Worm (Caenorhabditis elegans) whole organism, young adult: ENCODE data around the gene nekl-4.

Experiments used
- B0261.1 ChIP-seq: sonication (generic microtip); optimal IDR thresholded peaks from 2 replicates; lab custom pipeline; 2016; ENCODE audit warnings: mild to moderate bottlenecking, missing genetic modification characterization, moderate library complexity, missing compliant biosample characterization
- B0336.3 ChIP-seq: fragments of 200-800 bp; sonication (Bioruptor generic); IDR thresholded peaks from 2 replicates; pipeline ENCODE4 v1.3.6; 2022; ENCODE audit warnings: missing genetic modification characterization, missing compliant biosample characterization
- C17E4.6 ChIP-seq: fragments of 200-800 bp; sonication (Bioruptor generic); IDR thresholded peaks from 2 replicates; pipeline ENCODE4 v1.3.6; 2022; ENCODE audit warnings: missing genetic modification reagents, missing genetic modification characterization, missing compliant biosample characterization
- F22D6.2 ChIP-seq: sonication (generic microtip); optimal IDR thresholded peaks from 2 replicates; lab custom pipeline; 2016; ENCODE audit warnings: mild to moderate bottlenecking, missing genetic modification characterization, missing compliant biosample characterization
- F49E8.2 ChIP-seq: sonication (generic microtip); optimal IDR thresholded peaks from 3 replicates; lab custom pipeline; 2017; ENCODE audit warnings: missing genetic modification characterization, mild to moderate bottlenecking, missing compliant biosample characterization, antibody characterized with exemption, moderate library complexity; ENCODE audit not compliant: insufficient read depth
- F52B5.7 ChIP-seq: sonication (generic microtip); optimal IDR thresholded peaks from 2 replicates; lab custom pipeline; 2016; ENCODE audit warnings: mild to moderate bottlenecking, missing genetic modification characterization, missing compliant biosample characterization
- ama-1 ChIP-seq, 3 experiments: fragments of 150-350 bp in 1 of 3; sonication (generic microtip) in 2 of 3; optimal IDR thresholded peaks; 2 replicates each; lab custom pipeline; 2014 to 2018; ENCODE audit warnings: missing biosample characterization in 2 of 3, missing genetic modification characterization in 2 of 3, missing genetic modification reagents in 2 of 3
- aptf-3 ChIP-seq: fragments of 200-800 bp; sonication (Bioruptor generic); IDR thresholded peaks from 2 replicates; pipeline ENCODE4 v1.3.6; 2022; ENCODE audit warnings: missing genetic modification characterization, missing compliant biosample characterization
- ceh-100 ChIP-seq: fragments of 200-800 bp; sonication (Bioruptor generic); IDR thresholded peaks from 2 replicates; pipeline ENCODE4 v1.3.6; 2022; ENCODE audit warnings: missing genetic modification reagents, missing genetic modification characterization, missing compliant biosample characterization
- ceh-27 ChIP-seq: fragments of 200-800 bp; sonication (Bioruptor generic); optimal IDR thresholded peaks from 2 replicates; lab custom pipeline; 2018; ENCODE audit warnings: mild to moderate bottlenecking, missing genetic modification characterization, moderate library complexity, missing compliant biosample characterization
- ceh-40 ChIP-seq: fragments of 200-800 bp; sonication (Bioruptor generic); IDR thresholded peaks from 2 replicates; pipeline ENCODE4 v1.3.6; 2022; ENCODE audit warnings: missing genetic modification characterization, missing compliant biosample characterization
- ceh-91 ChIP-seq: fragments of 200-800 bp; sonication (Bioruptor generic); IDR thresholded peaks from 2 replicates; pipeline ENCODE4 v1.3.6; 2022; ENCODE audit warnings: missing genetic modification reagents, missing genetic modification characterization, missing compliant biosample characterization
- dpff-1 ChIP-seq: sonication (generic microtip); optimal IDR thresholded peaks from 2 replicates; lab custom pipeline; 2017; ENCODE audit warnings: mild to moderate bottlenecking, missing genetic modification characterization, missing compliant biosample characterization
- egrh-3 ChIP-seq: fragments of 200-800 bp; sonication (Bioruptor generic); IDR thresholded peaks from 2 replicates; pipeline ENCODE4 v1.3.6; 2022; ENCODE audit warnings: missing genetic modification reagents, missing genetic modification characterization, missing compliant biosample characterization
- ekl-4 ChIP-seq: fragments of 200-800 bp; sonication (Bioruptor generic); IDR thresholded peaks from 2 replicates; pipeline ENCODE4 v1.3.6; 2022; ENCODE audit warnings: missing genetic modification reagents, missing genetic modification characterization, missing compliant biosample characterization
- ets-4 ChIP-seq: fragments of 200-800 bp; sonication (Bioruptor generic); optimal IDR thresholded peaks from 2 replicates; lab custom pipeline; 2018; ENCODE audit warnings: mild to moderate bottlenecking, missing genetic modification characterization, missing compliant biosample characterization
- gei-17 ChIP-seq: fragments of 200-800 bp; sonication (Bioruptor generic); optimal IDR thresholded peaks from 2 replicates; lab custom pipeline; 2018; ENCODE audit warnings: mild to moderate bottlenecking, missing genetic modification characterization, missing compliant biosample characterization
- hlh-26 ChIP-seq: fragments of 200-800 bp; sonication (Bioruptor generic); conservative IDR thresholded peaks from 2 replicates; pipeline ENCODE4 v1.3.6; 2022; ENCODE audit warnings: missing genetic modification reagents, missing genetic modification characterization, missing compliant biosample characterization
- hmg-1.2 ChIP-seq: fragments of 200-800 bp; sonication (Bioruptor generic); IDR thresholded peaks from 2 replicates; pipeline ENCODE4 v1.3.6; 2022; ENCODE audit warnings: missing genetic modification reagents, missing genetic modification characterization, missing compliant biosample characterization
- hmg-20 ChIP-seq: fragments of 200-800 bp; sonication (Bioruptor generic); IDR thresholded peaks from 2 replicates; pipeline ENCODE4 v1.3.6; 2022; ENCODE audit warnings: missing genetic modification reagents, missing genetic modification characterization, missing compliant biosample characterization
- lin-26 ChIP-seq: fragments of 200-800 bp; sonication (Bioruptor generic); IDR thresholded peaks from 2 replicates; pipeline ENCODE4 v1.3.6; 2022; ENCODE audit warnings: missing genetic modification reagents, missing genetic modification characterization, missing compliant biosample characterization
- lin-54 ChIP-seq: fragments of 200-800 bp; sonication (Bioruptor generic); optimal IDR thresholded peaks from 2 replicates; lab custom pipeline; 2018; ENCODE audit warnings: mild to moderate bottlenecking, missing genetic modification characterization, missing compliant biosample characterization
- lir-1 ChIP-seq: fragments of 200-800 bp; sonication (Bioruptor generic); conservative IDR thresholded peaks from 2 replicates; pipeline ENCODE4 v1.3.6; 2022; ENCODE audit warnings: missing genetic modification reagents, missing genetic modification characterization, missing compliant biosample characterization
- lsl-1 ChIP-seq: fragments of 200-800 bp; sonication (Bioruptor generic); optimal IDR thresholded peaks from 2 replicates; lab custom pipeline; 2018; ENCODE audit warnings: mild to moderate bottlenecking, missing genetic modification characterization, moderate library complexity, missing compliant biosample characterization
- madf-8 ChIP-seq: fragments of 200-800 bp; sonication (Bioruptor generic); conservative IDR thresholded peaks from 2 replicates; pipeline ENCODE4 v1.3.6; 2022; ENCODE audit warnings: missing genetic modification reagents, missing genetic modification characterization, missing compliant biosample characterization
- mcd-1 ChIP-seq: fragments of 200-800 bp; sonication (Bioruptor generic); IDR thresholded peaks from 2 replicates; pipeline ENCODE4 v1.3.6; 2022; ENCODE audit warnings: missing genetic modification reagents, missing genetic modification characterization, missing compliant biosample characterization
- nfya-2 ChIP-seq: fragments of 200-800 bp; sonication (Bioruptor generic); IDR thresholded peaks from 2 replicates; pipeline ENCODE4 v1.3.6; 2022; ENCODE audit warnings: missing genetic modification reagents, missing genetic modification characterization, missing compliant biosample characterization
- sea-2 ChIP-seq: fragments of 200-800 bp; sonication (Bioruptor generic); IDR thresholded peaks from 2 replicates; pipeline ENCODE4 v1.3.6; 2022; ENCODE audit warnings: missing genetic modification characterization, missing compliant biosample characterization
- xnd-1 ChIP-seq: sonication (generic microtip); optimal IDR thresholded peaks from 2 replicates; lab custom pipeline; 2016; ENCODE audit warnings: missing genotype, missing genetic modification reagents, missing genetic modification characterization, missing compliant biosample characterization
- zfh-2 ChIP-seq: fragments of 200-800 bp; sonication (Bioruptor generic); conservative IDR thresholded peaks from 2 replicates; pipeline ENCODE4 v1.3.6; 2022; ENCODE audit warnings: missing genetic modification reagents, missing genetic modification characterization, missing compliant biosample characterization
- zim-3 ChIP-seq: sonication (generic microtip); optimal IDR thresholded peaks from 2 replicates; lab custom pipeline; 2017; ENCODE audit warnings: mild to moderate bottlenecking, missing genetic modification characterization, moderate library complexity, missing compliant biosample characterization
- ztf-22 ChIP-seq: fragments of 200-800 bp; sonication (Bioruptor generic); optimal IDR thresholded peaks from 2 replicates; lab custom pipeline; 2018; ENCODE audit warnings: mild to moderate bottlenecking, missing genetic modification characterization, moderate library complexity, missing compliant biosample characterization
- ztf-28 ChIP-seq: fragments of 200-800 bp; sonication (Bioruptor generic); IDR thresholded peaks from 2 replicates; pipeline ENCODE4 v1.3.6; 2022; ENCODE audit warnings: missing genetic modification reagents, missing genetic modification characterization, missing compliant biosample characterization
- ztf-3 ChIP-seq: fragments of 200-800 bp; sonication (Bioruptor generic); optimal IDR thresholded peaks from 2 replicates; lab custom pipeline; 2018; ENCODE audit warnings: mild to moderate bottlenecking, missing genetic modification characterization, missing compliant biosample characterization

nekl-4 gene

ce11 chrIII:5505474-5506022 lies 11.8 kb downstream of the nekl-4 start:
- TF ChIP-seq ztf-22 (GFP tag; lab: Kevin White, UChicago) (no peak), C17E4.6 (GFP tag; lab: Robert Waterston, UW) (no peak), ets-4 (GFP tag; lab: Kevin White, UChicago) (no peak), mcd-1 (GFP tag; lab: Robert Waterston, UW) (0 out of 2 replicates have a peak, but pooled peaks have one; percentile 6), lsl-1 (GFP tag; lab: Kevin White, UChicago) (no peak), ceh-40 (no peak), nfya-2 (GFP tag; lab: Robert Waterston, UW) (no peak), gei-17 (GFP tag; lab: Kevin White, UChicago) (no peak), hmg-20 (GFP tag; lab: Robert Waterston, UW) (no peak), B0336.3 (GFP tag; lab: Robert Waterston, UW) (no peak), lin-54 (GFP tag; lab: Kevin White, UChicago) (no peak), F49E8.2 (tag; lab: Kevin White, UChicago) (no peak), zim-3 (tag; lab: Kevin White, UChicago) (no peak), madf-8 (GFP tag; lab: Robert Waterston, UW) (no peak), ceh-27 (GFP tag; lab: Kevin White, UChicago) (no peak), lir-1 (no peak), ceh-100 (GFP tag; lab: Robert Waterston, UW) (peak; percentile 26; the same call in 1 of the 2 replicates), dpff-1 (tag; lab: Kevin White, UChicago) (no peak), F52B5.7 (no peak), ceh-91 (no peak), xnd-1 (tag; lab: Kevin White, UChicago) (no peak), hlh-26 (GFP tag; lab: Robert Waterston, UW) (no peak), sea-2 (no peak), B0261.1 (tag; lab: Kevin White, UChicago) (no peak), F22D6.2 (tag; lab: Kevin White, UChicago) (no peak), hmg-1.2 (GFP tag; lab: Robert Waterston, UW) (0 out of 2 replicates have a peak, but pooled peaks have one; percentile 6), zfh-2 (peak; percentile 69)
- TF ChIP-seq, all 124 proteins: peak for 4

ce11 chrIII:5504725-5505473 lies 12.4 kb downstream of the nekl-4 start:
- no peak for TF ChIP-seq aptf-3 (GFP tag; lab: Robert Waterston, UW)
- TF ChIP-seq ztf-28, result no peak
- 0 out of 2 replicates have a peak, but pooled peaks have one; percentile 21 for TF ChIP-seq mcd-1 (GFP tag; lab: Robert Waterston, UW)
- TF ChIP-seq ama-1 (optimal IDR thresholded peaks at IDR 0.05; lab: Kevin White, UChicago), result no peak
- TF ChIP-seq ama-1 (GFP tag; optimal IDR thresholded peaks at IDR 0.05; lab: Kevin White, UChicago), result no peak
- TF ChIP-seq egrh-3 (GFP tag; lab: Robert Waterston, UW), result peak; percentile 72
- no peak for TF ChIP-seq ztf-3 (GFP tag; lab: Kevin White, UChicago)
- 0 out of 2 replicates have a peak, but pooled peaks have one; percentile 14 for TF ChIP-seq ekl-4 (GFP tag; lab: Robert Waterston, UW)
- TF ChIP-seq F49E8.2 (tag; lab: Kevin White, UChicago), result no peak
- TF ChIP-seq madf-8 (GFP tag; lab: Robert Waterston, UW), result no peak
- peak; percentile 88 for TF ChIP-seq zfh-2
- 0 out of 2 replicates have a peak, but pooled peaks have one; percentile 56 for TF ChIP-seq nfya-2 (GFP tag; lab: Robert Waterston, UW)
- peak; percentile 37; the same call in 1 of the 2 replicates for TF ChIP-seq lin-26 (GFP tag; lab: Robert Waterston, UW)
- TF ChIP-seq, all 124 proteins: peak for 6
